Worm (Caenorhabditis elegans): ENCODE data around the gene Y79H2A.3.

Gene Y79H2A.3

ce11 chrIII:12052206-12052605 is at the start of gene Y79H2A.3:
Gene Y79H2A.3 (minus strand): TSS chrIII:12052306.
- TF ChIP-seq daf-19 (GFP tag; conservative IDR thresholded peaks at IDR 0.05) (no peak), ceh-28 (tag; optimal IDR thresholded peaks at IDR 0.05) (no peak), dmd-9 (GFP tag; IDR thresholded peaks at IDR 0.05) (no peak)

DNA sequence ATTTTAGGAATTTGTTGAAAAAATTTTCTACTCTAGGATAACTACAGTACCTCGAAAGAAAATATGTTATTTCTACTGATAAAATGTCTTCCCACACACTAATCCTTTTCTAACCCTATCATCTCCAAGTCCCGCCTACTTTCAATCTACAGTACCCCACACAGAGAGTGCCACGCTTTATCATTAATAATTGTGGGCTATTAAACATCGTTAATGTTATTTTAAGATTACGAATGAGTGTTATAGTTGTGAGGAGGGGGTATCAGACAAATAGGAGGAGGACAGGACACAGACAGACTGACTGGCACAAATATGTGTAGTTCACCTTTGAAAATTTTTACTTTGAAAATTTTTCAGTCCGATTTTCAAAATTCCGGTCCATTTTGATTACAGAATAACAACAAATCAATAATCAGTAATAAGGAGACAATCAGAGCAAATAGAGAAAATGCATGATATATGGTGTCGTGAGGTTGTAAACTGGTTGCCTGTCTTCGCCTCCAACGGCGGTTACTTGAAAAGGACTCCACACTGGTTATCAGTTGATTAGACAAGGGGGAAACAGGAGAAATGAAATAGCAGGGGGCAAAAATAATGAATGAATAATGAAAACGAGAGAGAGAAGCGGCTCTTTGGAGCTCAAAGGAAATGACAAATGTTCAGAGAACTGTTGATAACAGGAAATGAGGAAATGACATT is 42.2 kb upstream of the Y79H2A.3 start:
- TF ChIP-seq daf-16 (GFP tag; optimal IDR thresholded peaks at IDR 0.05) (no peak), daf-16 (tag; optimal IDR thresholded peaks at IDR 0.05) (peak; percentile 58), nhr-28 (tag; optimal IDR thresholded peaks at IDR 0.05) (peak; percentile 37), dve-1 (tag; optimal IDR thresholded peaks at IDR 0.05; ENCODE audit: insufficient read depth) (peak; percentile 51), mes-2 (tag; optimal IDR thresholded peaks at IDR 0.05; ENCODE audit: poor library complexity, severe bottlenecking) (no peak), php-3 (GFP tag; IDR thresholded peaks at IDR 0.05) (peak; percentile 76), dpl-1 (GFP tag; optimal IDR thresholded peaks at IDR 0.05) (no peak), ceh-44 (GFP tag; IDR thresholded peaks at IDR 0.05) (no peak), skn-1 (tag; optimal IDR thresholded peaks at IDR 0.05) (no peak), fkh-10 (GFP tag; optimal IDR thresholded peaks at IDR 0.05) (no peak), lim-7 (GFP tag; IDR thresholded peaks at IDR 0.05) (no peak), nhr-42 (GFP tag; IDR thresholded peaks at IDR 0.05) (no peak), pqm-1 (tag; optimal IDR thresholded peaks at IDR 0.05) (peak; percentile 62), nhr-76 (tag; optimal IDR thresholded peaks at IDR 0.05) (no peak), zag-1 (tag; optimal IDR thresholded peaks at IDR 0.05) (no peak), unc-62 (GFP tag; optimal IDR thresholded peaks at IDR 0.05 in 1 of 2) (peak in 1 of 2 experiments; percentile 31), unc-62 (tag; optimal IDR thresholded peaks at IDR 0.05) (no peak)

DNA sequence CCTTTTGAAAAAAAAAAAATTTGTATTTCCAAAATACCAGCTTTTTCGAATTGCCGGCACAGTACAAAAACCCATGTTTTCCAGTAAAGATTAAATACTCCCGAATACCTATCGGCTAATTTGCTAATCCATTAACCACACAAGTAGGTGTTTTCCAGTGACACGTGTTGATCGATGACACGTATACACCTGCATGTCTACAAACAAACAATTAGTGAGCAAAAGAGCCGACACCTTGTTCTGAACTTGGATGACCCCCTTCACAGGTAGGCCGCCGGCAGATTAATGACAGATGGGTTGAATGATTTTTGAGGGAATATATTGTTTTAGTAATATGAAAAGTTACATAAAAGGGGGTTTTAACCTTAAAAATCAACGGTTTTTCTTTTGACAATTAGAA is 40.5 kb upstream of the Y79H2A.3 start:
- TF ChIP-seq tag-97 (GFP tag; IDR thresholded peaks at IDR 0.05) (no peak), lin-29 (GFP tag; IDR thresholded peaks at IDR 0.05) (no peak), lim-7 (GFP tag; IDR thresholded peaks at IDR 0.05) (no peak), nhr-41 (GFP tag; IDR thresholded peaks at IDR 0.05) (no peak), F49E8.2 (tag; optimal IDR thresholded peaks at IDR 0.05; ENCODE audit: borderline replicate concordance) (no peak), jun-1 (tag; optimal IDR thresholded peaks at IDR 0.05) (no peak), tra-1 (GFP tag; IDR thresholded peaks at IDR 0.05) (no peak), ZK337.2 (GFP tag; IDR thresholded peaks at IDR 0.05) (no peak), ztf-7 (tag; optimal IDR thresholded peaks at IDR 0.05) (no peak), daf-19 (GFP tag; conservative IDR thresholded peaks at IDR 0.05) (no peak), nhr-10 (tag; optimal IDR thresholded peaks at IDR 0.05) (no peak), ama-1 (optimal IDR thresholded peaks at IDR 0.05) (no peak), F10B5.3 (tag; optimal IDR thresholded peaks at IDR 0.05) (no peak), attf-4 (tag; optimal IDR thresholded peaks at IDR 0.05) (no peak), dmd-6 (GFP tag; IDR thresholded peaks at IDR 0.05) (no peak), nhr-11 (tag; optimal IDR thresholded peaks at IDR 0.05) (no peak), ceh-20 (GFP tag; IDR thresholded peaks at IDR 0.05) (no peak), mxl-2 (GFP tag; conservative IDR thresholded peaks at IDR 0.05) (no peak), lin-38 (GFP tag; IDR thresholded peaks at IDR 0.05) (no peak)

DNA sequence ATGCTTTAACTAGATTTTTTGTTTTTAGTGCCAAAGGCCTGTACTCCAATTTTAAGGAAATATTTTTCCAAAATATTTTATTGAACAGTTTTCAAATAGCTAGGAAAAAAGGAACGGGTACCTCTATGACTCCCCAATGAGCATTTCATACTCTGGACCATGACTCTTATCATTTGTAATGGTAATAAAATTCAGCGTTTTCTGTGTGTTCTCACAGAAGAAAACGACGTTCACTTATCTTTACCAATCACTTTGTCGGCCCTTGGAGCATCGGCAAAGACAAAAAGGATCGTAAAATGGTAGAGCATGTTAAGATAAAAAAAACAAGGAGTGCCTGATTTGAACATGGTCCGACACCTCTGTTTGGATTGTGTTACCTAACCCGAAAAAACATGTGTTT is 35.5 kb upstream of the Y79H2A.3 start:
- TF ChIP-seq F37D6.2 (tag; optimal IDR thresholded peaks at IDR 0.05) (no peak), skn-1 (tag; optimal IDR thresholded peaks at IDR 0.05) (no peak), php-3 (GFP tag; IDR thresholded peaks at IDR 0.05) (peak; percentile 49; the same call in 1 of the 2 replicates), zfp-2 (tag; optimal IDR thresholded peaks at IDR 0.05) (no peak), unc-130 (GFP tag; optimal IDR thresholded peaks at IDR 0.05) (no peak), nhr-48 (tag; optimal IDR thresholded peaks at IDR 0.05) (no peak)
